Fruit fly (Drosophila melanogaster) S2 (cell line): ENCODE data around the gene CG42674.

Experiments
- CG8478 ChIP-seq: fragments of >200 bp; optimal IDR thresholded peaks from 2 replicates; lab custom pipeline; 2018
- CTCF ChIP-seq, 2 experiments: fragments of >200 bp; optimal IDR thresholded peaks; 2 replicates each; lab custom pipeline; 2018

- TF ChIP-seq CTCF (optimal IDR thresholded peaks at IDR 0.05; lab: Kevin White, UChicago) (no peak), CG8478 (no peak)
These were observed 5.0 kb downstream of the CG42674 start for dm6 chr3L:20192872-20193747.
